Fruit fly (Drosophila melanogaster) Kc167 (cell line): ENCODE results near the gene nerfin-2.

Experiments
- Myc ChIP-seq: fragments of >200 bp; optimal IDR thresholded peaks from 2 replicates; lab custom pipeline; 2017; ENCODE audit warnings: missing external identifiers
- Sin3A ChIP-seq: fragments of >200 bp; optimal IDR thresholded peaks from 2 replicates; lab custom pipeline; 2018; ENCODE audit warnings: missing external identifiers
- h ChIP-seq: fragments of >200 bp; optimal IDR thresholded peaks from 3 replicates; lab custom pipeline; 2018; ENCODE audit warnings: missing external identifiers
- insv ChIP-seq: fragments of >200 bp; optimal IDR thresholded peaks from 3 replicates; lab custom pipeline; 2018; ENCODE audit warnings: missing external identifiers
- psq ChIP-seq: fragments of >200 bp; optimal IDR thresholded peaks from 2 replicates; lab custom pipeline; 2017; ENCODE audit warnings: missing external identifiers
- ttk ChIP-seq: sonication (Bioruptor generic); optimal IDR thresholded peaks from 2 replicates; lab custom pipeline; 2017; ENCODE audit warnings: missing external identifiers

nerfin-2 gene

DNA sequence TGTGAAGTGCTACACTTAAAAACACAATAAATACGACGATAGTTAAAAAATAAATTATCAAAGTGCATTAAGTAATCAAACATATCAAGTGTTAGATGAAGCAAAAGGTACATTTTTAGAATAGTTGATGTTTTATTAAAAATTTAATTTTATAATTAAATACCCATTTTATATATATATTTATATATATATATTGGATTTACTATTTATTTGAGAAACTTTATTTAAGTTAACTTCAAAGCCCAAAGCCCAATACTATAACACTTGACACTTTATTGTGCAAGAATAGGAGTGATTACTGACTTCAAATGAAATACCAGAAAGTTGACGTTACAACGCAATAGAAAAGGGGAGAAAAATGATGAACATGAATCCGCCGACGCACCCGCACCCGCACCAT, at the start of gene nerfin-2:
TSS of gene nerfin-2 (plus strand) at position 301 of the 400 bp plus-strand sequence.
- TF ChIP-seq h = no peak
- TF ChIP-seq Sin3A (lab: Kevin White, UChicago) = no peak
- no peak for TF ChIP-seq ttk (lab: Kevin White, UChicago)
- no peak for TF ChIP-seq insv (lab: Kevin White, UChicago)
- no peak for TF ChIP-seq psq (lab: Kevin White, UChicago)
- TF ChIP-seq Myc (lab: Kevin White, UChicago) = no peak

DNA sequence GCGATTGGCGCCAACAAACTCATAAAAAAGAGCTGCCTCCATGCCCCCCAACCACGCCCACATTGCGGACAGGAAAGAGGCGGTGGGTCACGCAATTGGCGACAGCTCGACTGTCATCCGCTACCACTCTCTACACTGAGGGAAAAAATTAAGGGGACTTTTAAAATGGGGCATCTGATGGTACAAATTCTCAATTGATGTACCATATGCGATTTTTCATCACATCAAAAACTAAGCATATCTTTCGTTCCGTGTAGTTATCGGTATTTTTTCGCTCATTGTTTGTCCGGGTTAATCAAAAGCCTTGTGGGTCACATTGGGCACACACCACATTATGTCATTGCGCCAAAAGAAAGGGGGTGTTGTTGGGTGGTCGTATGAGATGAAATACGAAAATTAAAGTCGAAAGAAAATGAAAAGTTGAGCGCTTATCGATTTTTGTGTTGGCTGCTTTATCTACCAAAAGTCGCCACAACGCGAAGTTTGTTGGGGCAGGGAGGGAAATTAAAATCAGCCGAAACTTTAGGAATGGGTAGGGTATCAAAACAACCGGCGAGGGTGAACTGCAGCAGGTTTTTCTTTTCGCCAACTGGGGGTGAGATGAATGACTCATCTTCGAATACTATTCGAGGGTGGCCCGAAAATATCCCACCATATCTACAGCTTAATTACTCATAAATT, 46.7 kb upstream of the nerfin-2 start:
- TF ChIP-seq Myc (lab: Kevin White, UChicago) (no peak), h (no peak), Sin3A (lab: Kevin White, UChicago) (no peak), insv (lab: Kevin White, UChicago) (no peak), psq (lab: Kevin White, UChicago) (no peak), ttk (lab: Kevin White, UChicago) (no peak)

DNA sequence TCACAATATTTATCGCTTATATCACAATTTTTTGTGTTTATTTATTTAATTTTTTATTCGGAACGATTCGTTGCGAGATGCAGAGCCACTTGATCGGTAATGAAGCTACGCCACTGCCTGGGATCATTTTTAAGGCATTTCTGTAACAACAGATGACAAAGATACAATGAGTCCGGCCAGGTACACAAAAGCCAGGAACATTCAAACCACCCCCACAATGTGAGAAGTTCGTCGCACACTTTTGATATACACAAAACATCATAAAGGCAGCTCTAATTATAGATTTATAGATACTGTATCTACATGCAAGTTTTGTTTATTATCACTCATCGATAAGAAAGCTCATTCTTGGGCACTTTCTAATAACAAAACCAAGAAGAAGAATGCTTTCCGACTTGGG, 45.9 kb upstream of the nerfin-2 start, which contains the start of gene CG31407:
TSS of gene CG31407 (minus strand) at position 101 of the 400 bp plus-strand sequence.
- TF ChIP-seq Myc (lab: Kevin White, UChicago) (no peak), h (no peak), insv (lab: Kevin White, UChicago) (no peak), psq (lab: Kevin White, UChicago) (no peak), Sin3A (lab: Kevin White, UChicago) (no peak), ttk (lab: Kevin White, UChicago) (no peak)

DNA sequence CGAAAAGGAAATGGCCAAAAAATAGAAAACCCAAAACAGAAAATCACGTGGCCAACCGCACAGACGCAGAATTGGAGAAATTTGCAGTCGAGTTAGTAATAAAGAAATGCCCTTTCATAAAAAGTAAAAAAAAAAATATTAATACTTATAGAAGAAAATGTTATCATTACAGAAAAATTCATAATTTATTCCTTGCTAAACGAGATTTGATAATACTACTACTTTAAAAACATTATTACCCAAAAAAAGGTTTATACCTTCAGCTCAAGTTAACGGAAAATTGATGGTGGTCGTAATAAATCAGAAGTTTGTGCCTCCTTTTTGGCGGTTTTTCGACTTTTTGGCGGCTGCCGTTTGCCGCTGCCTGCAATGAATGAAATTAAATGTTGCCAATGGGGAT, 42.5 kb upstream of the nerfin-2 start:
- TF ChIP-seq insv (lab: Kevin White, UChicago) (no peak), h (no peak), ttk (lab: Kevin White, UChicago) (no peak), Sin3A (lab: Kevin White, UChicago) (no peak), Myc (lab: Kevin White, UChicago) (no peak), psq (lab: Kevin White, UChicago) (no peak)

DNA sequence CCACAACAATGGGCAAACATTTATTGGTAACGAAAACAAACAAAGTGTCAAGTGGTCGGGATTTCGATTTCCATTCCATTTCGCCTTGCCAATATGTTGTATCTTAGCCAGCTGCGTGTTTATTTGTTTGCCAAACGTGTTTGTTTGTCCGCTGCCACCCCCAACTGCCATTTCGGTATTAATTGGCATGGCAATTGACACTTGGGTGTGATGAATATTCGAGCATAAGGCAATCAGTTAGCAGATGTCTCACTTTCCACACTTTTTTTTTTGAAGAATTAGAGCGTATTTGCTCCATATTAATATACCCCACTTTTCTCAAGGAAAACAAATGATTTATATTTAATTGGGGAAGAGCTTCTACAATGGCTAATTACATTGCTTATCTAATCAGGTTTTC, 39.4 kb upstream of the nerfin-2 start:
- TF ChIP-seq h (no peak), psq (lab: Kevin White, UChicago) (no peak), insv (lab: Kevin White, UChicago) (no peak), ttk (lab: Kevin White, UChicago) (no peak), Myc (lab: Kevin White, UChicago) (no peak), Sin3A (lab: Kevin White, UChicago) (no peak)

DNA sequence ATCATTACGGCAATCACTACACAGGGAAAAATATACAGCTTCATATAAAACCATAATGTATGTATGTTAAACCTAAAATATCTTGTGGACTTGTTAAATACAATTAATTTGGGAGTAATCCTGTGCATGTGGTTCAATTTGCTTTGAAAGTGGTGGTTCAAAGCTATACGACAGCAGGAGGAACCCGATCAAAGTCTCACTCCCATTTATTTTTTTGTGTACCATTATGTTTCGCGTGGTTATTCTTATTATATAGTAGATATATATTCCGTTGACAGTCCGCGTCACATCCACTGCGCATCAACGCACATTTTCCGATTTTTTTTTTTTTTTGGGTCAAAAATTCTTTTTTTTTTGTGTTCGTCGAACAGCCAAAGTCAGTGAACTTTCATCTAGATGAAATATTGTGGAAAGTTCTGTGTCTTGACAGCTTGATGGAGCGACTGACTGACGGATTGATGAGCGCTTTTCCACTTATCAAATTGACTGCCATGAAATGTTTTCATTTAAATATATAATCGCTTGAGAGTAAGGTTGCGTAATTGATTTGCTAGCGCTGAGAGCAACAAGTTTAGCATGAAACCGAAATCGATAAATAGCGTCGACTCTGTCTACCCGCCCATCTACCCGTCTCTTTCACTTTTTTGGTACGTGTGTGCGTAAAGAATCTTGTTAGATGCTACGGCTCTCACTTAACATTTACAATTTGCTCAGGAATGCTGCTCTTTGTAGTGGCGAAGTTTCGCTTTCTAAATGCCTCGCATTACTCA, 37.8 kb upstream of the nerfin-2 start:
- no peak for TF ChIP-seq h
- TF ChIP-seq insv (lab: Kevin White, UChicago) = no peak
- TF ChIP-seq ttk (lab: Kevin White, UChicago) = no peak
- TF ChIP-seq Myc (lab: Kevin White, UChicago) = no peak
- TF ChIP-seq Sin3A (lab: Kevin White, UChicago) = no peak
- TF ChIP-seq psq (lab: Kevin White, UChicago) = no peak

DNA sequence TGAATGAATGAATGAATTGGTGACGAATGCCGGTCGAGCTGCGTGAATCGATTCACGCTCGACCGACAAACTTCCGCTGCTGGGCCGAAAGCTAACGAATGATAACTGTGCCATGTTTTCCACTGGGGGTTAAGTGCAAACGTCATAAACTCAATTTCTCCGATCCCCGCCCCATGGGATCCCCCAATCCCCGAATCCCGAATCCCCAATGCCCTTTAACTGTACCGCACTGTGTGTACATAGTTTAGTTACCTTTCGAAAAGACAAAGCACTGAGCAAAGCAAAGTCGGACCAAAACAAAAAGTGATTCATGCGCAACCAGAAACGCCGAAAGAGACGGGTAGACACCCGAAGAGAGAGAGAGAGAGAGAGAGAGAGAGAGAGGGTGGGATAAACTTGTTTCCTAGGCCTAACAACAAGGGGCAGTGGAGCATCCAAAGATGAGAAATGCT, 35.9 kb upstream of the nerfin-2 start:
- no peak for TF ChIP-seq psq (lab: Kevin White, UChicago)
- no peak for TF ChIP-seq h
- no peak for TF ChIP-seq insv (lab: Kevin White, UChicago)
- TF ChIP-seq ttk (lab: Kevin White, UChicago) = no peak
- TF ChIP-seq Myc (lab: Kevin White, UChicago) = no peak
- TF ChIP-seq Sin3A (lab: Kevin White, UChicago) = no peak

DNA sequence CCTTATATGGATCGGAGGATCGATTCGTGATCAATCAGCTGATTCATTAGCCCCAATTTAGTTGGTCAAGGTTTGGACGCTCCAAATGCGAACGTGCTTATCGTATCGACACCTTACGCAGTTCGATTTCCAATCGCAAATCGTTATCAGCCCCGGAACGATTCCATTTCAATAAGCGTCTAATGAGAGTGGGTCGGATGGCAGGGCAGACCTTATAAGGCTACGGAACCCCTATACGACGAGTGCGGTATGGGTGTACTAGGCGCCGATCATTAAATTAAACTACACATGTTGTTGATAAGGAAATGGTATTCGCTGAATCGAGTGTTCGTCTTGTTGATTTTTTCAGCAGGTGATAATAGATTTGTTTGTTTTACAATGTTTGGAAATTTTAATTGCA, 35.2 kb upstream of the nerfin-2 start:
- no peak for TF ChIP-seq psq (lab: Kevin White, UChicago)
- TF ChIP-seq insv (lab: Kevin White, UChicago) = no peak
- no peak for TF ChIP-seq h
- no peak for TF ChIP-seq Myc (lab: Kevin White, UChicago)
- TF ChIP-seq Sin3A (lab: Kevin White, UChicago) = no peak
- TF ChIP-seq ttk (lab: Kevin White, UChicago) = no peak

DNA sequence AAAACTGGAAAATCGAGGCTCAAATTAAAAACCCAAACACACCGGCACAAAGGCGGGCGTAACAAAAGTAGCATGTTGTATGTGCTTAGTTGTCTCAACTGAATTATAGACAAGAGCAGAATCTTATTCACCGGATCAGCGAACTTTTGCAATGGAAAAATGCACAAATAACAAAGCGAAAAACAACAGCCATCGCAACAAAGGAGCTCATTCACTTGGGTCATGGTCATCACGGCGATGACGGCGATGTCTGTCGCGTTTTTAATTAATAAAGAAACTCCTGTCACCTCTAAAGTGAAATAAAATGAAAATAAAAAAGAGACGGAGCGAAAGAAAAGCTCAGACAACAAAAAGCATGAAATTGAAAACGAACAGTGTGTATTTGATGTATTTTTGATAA, 31.7 kb upstream of the nerfin-2 start:
- TF ChIP-seq ttk (lab: Kevin White, UChicago) = no peak
- no peak for TF ChIP-seq insv (lab: Kevin White, UChicago)
- TF ChIP-seq Myc (lab: Kevin White, UChicago) = no peak
- TF ChIP-seq psq (lab: Kevin White, UChicago) = no peak
- no peak for TF ChIP-seq h
- TF ChIP-seq Sin3A (lab: Kevin White, UChicago) = no peak

DNA sequence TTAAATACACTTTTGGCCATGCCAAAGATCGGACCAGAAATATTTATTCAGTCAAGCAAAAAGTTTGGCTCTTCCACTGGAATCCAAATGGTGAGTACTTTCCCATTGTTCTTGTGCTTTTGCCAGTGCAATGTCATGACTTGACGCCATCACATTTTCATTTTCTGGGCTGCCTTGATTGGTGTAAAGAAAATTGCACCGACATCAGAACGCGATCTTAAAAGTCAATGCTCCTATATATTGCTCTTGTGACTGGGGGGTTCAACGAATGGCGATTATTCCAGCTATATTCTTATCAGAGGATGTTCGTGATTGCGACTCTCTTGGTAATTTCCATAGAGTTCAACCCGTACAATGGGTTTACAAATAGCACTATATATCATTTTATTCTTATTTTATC, 30.4 kb upstream of the nerfin-2 start:
- no peak for TF ChIP-seq psq (lab: Kevin White, UChicago)
- no peak for TF ChIP-seq Sin3A (lab: Kevin White, UChicago)
- TF ChIP-seq Myc (lab: Kevin White, UChicago) = no peak
- TF ChIP-seq insv (lab: Kevin White, UChicago) = no peak
- no peak for TF ChIP-seq h
- TF ChIP-seq ttk (lab: Kevin White, UChicago) = no peak

DNA sequence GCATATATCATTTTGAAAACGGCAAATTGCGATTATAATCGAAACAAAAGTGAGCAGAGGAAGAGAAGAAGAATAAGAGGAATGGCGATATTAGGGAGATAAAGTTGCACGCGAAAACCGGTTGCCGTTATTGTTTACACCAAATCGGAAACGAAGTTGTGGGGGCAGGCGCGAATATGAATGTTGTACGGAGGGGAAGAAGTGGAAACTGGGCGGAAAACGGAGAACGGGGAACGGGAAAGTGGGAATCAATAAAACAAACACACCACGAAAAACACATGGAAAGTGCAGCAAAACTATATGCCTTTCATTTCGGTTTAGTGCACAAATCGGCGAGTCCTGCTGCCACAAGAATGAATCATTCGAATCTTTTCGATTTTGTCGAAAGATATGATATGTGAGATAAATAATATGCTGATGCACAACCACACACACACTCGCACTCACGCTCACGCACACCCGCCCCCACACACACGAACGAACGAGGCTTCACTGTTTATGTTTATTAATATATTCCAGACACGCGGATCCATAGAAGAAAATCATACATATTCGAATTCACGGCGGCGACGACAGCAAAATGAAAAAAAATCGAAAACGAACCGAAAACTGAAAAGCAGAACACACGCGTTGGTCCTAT, 28.8 kb upstream of the nerfin-2 start:
- TF ChIP-seq h (no peak), Sin3A (lab: Kevin White, UChicago) (no peak), insv (lab: Kevin White, UChicago) (no peak), ttk (lab: Kevin White, UChicago) (no peak), psq (lab: Kevin White, UChicago) (no peak), Myc (lab: Kevin White, UChicago) (no peak)
